Fruit fly (Drosophila melanogaster) whole organism, embryonic: ENCODE measurements around the gene sno.

Experiments
- Bdp1 ChIP-seq: fragments of 200-800 bp; sonication (Bioruptor generic); optimal IDR thresholded peaks from 3 replicates; lab custom pipeline; 2016; ENCODE audit warnings: missing biosample characterization, missing genetic modification characterization
- Blimp-1 ChIP-seq: fragments of 200-800 bp; sonication (Bioruptor generic); optimal IDR thresholded peaks from 3 replicates; lab custom pipeline; 2018; ENCODE audit warnings: missing biosample characterization, missing genetic modification characterization, mild to moderate bottlenecking, moderate library complexity, missing genetic modification reagents
- CG10654 ChIP-seq: fragments of 200-800 bp; sonication (Bioruptor generic); optimal IDR thresholded peaks from 2 replicates; lab custom pipeline; 2016; ENCODE audit warnings: missing biosample characterization, missing genetic modification characterization
- CG14667 ChIP-seq: fragments of 200-800 bp; sonication (Bioruptor generic); IDR thresholded peaks from 2 replicates; pipeline ENCODE4 v1.3.6; 2022; ENCODE audit warnings: missing biosample characterization, missing genetic modification characterization
- CG3163 ChIP-seq: fragments of 200-800 bp; sonication (Bioruptor generic); optimal IDR thresholded peaks from 3 replicates; lab custom pipeline; 2016; ENCODE audit warnings: missing biosample characterization, missing genetic modification characterization
- CG3995 ChIP-seq: fragments of 200-800 bp; sonication (Bioruptor generic); optimal IDR thresholded peaks from 3 replicates; lab custom pipeline; 2016; ENCODE audit warnings: missing biosample characterization, missing genetic modification characterization
- CG4854 ChIP-seq: fragments of 200-800 bp; sonication (Bioruptor generic); optimal IDR thresholded peaks from 2 replicates; lab custom pipeline; 2016; ENCODE audit warnings: missing biosample characterization, missing genetic modification characterization, inconsistent platforms
- CG6791 ChIP-seq: fragments of 200-800 bp; sonication (Bioruptor generic); IDR thresholded peaks from 3 replicates; pipeline ENCODE4 v1.3.6; 2022; ENCODE audit warnings: missing biosample characterization, missing genetic modification characterization; ENCODE audit not compliant: partially characterized antibody
- CG8944 ChIP-seq: fragments of 200-800 bp; sonication (Bioruptor generic); optimal IDR thresholded peaks from 3 replicates; lab custom pipeline; 2016; ENCODE audit warnings: missing biosample characterization, missing genetic modification characterization
- Drgx ChIP-seq: fragments of 200-800 bp; sonication (Bioruptor generic); IDR thresholded peaks from 2 replicates; pipeline ENCODE4 v1.3.6; 2022; ENCODE audit warnings: missing biosample characterization, missing genetic modification characterization
- HmgZ ChIP-seq: fragments of 200-800 bp; sonication (Bioruptor generic); optimal IDR thresholded peaks from 2 replicates; lab custom pipeline; 2018; ENCODE audit warnings: missing biosample characterization, mild to moderate bottlenecking, missing genetic modification characterization
- YL-1 ChIP-seq: fragments of 200-800 bp; sonication (Bioruptor generic); optimal IDR thresholded peaks from 3 replicates; lab custom pipeline; 2017; ENCODE audit warnings: missing biosample characterization, mild to moderate bottlenecking, missing genetic modification characterization
- abd-A ChIP-seq: fragments of 200-800 bp; sonication (Bioruptor generic); optimal IDR thresholded peaks from 3 replicates; lab custom pipeline; 2019; ENCODE audit warnings: missing biosample characterization, mild to moderate bottlenecking, missing genetic modification characterization, moderate library complexity
- bigmax ChIP-seq: fragments of 200-800 bp; sonication (Bioruptor generic); optimal IDR thresholded peaks from 2 replicates; lab custom pipeline; 2018; ENCODE audit warnings: missing biosample characterization, mild to moderate bottlenecking, missing genetic modification characterization
- klu ChIP-seq: fragments of 200-800 bp; sonication (Bioruptor generic); IDR thresholded peaks from 2 replicates; pipeline ENCODE4 v1.3.6; 2022; ENCODE audit warnings: missing biosample characterization, missing genetic modification characterization
- knrl ChIP-seq: fragments of 200-800 bp; sonication (Bioruptor generic); IDR thresholded peaks from 3 replicates; pipeline ENCODE4 v1.3.6; 2022; ENCODE audit warnings: missing biosample characterization, missing genetic modification characterization; ENCODE audit not compliant: partially characterized antibody
- maf-S ChIP-seq: fragments of 200-800 bp; sonication (Bioruptor generic); optimal IDR thresholded peaks from 2 replicates; lab custom pipeline; 2016; ENCODE audit warnings: missing biosample characterization, missing genetic modification characterization
- nom ChIP-seq: fragments of 200-800 bp; sonication (Bioruptor generic); optimal IDR thresholded peaks from 2 replicates; lab custom pipeline; 2017; ENCODE audit warnings: missing biosample characterization, missing genetic modification characterization, mild to moderate bottlenecking, moderate library complexity, missing genetic modification reagents
- ranshi ChIP-seq: fragments of 200-800 bp; sonication (Bioruptor generic); IDR thresholded peaks from 2 replicates; pipeline ENCODE4 v1.3.6; 2022; ENCODE audit warnings: missing biosample characterization, missing genetic modification characterization
- sima ChIP-seq: fragments of 200-800 bp; sonication (Bioruptor generic); optimal IDR thresholded peaks from 2 replicates; lab custom pipeline; 2016; ENCODE audit warnings: missing biosample characterization, missing genetic modification characterization
- tgo ChIP-seq: fragments of 200-800 bp; sonication (Bioruptor generic); IDR thresholded peaks from 3 replicates; pipeline ENCODE4 v1.3.6; 2022; ENCODE audit warnings: missing biosample characterization, missing genetic modification characterization
- vfl ChIP-seq: fragments of 200-800 bp; sonication (Bioruptor generic); optimal IDR thresholded peaks from 2 replicates; lab custom pipeline; 2016; ENCODE audit warnings: missing biosample characterization, missing genetic modification characterization

sno gene

DNA sequence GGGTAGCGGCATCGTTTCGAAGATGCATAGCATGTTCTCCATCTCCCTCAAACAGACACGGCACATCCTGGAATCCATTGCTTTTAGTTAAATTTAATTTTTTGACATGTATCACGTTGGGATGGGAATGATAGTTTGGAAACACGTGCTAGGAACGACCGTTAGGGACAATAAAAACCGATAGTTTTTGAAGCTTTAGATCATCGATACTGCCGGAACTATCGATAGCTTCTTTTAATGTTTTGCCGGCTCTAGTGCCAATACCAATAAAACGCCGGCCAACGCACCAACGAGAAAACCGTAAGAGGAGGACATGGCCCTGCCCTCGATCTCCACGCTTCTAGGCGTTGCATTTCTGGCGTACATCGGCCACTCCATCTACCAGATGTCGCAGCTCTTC is 56.7 kb downstream of the sno start, which contains the start of the genes CG4318 and CG4332 (continued):
- no peak for TF ChIP-seq CG14667
- TF ChIP-seq CG6791: peak; percentile 90
- TF ChIP-seq maf-S (GFP tag; lab: Kevin White, UChicago): no peak
- TF ChIP-seq knrl (GFP tag; lab: Robert Waterston, UW): peak; percentile 84
- no peak for TF ChIP-seq CG3163 (GFP tag; lab: Kevin White, UChicago)
- no peak for TF ChIP-seq CG10654
- no peak for TF ChIP-seq sima (GFP tag; lab: Kevin White, UChicago)
- TF ChIP-seq vfl (GFP tag; lab: Kevin White, UChicago): no peak
- TF ChIP-seq bigmax (GFP tag; lab: Kevin White, UChicago): no peak
- no peak for TF ChIP-seq Bdp1
- TF ChIP-seq HmgZ (tag; lab: Kevin White, UChicago): peak; percentile 21
- no peak for TF ChIP-seq CG8944 (GFP tag; lab: Kevin White, UChicago)
- peak; percentile 36 for TF ChIP-seq CG3995
- no peak for TF ChIP-seq abd-A
- no peak for TF ChIP-seq CG4854
- TF ChIP-seq YL-1 (GFP tag; lab: Kevin White, UChicago): no peak

DNA sequence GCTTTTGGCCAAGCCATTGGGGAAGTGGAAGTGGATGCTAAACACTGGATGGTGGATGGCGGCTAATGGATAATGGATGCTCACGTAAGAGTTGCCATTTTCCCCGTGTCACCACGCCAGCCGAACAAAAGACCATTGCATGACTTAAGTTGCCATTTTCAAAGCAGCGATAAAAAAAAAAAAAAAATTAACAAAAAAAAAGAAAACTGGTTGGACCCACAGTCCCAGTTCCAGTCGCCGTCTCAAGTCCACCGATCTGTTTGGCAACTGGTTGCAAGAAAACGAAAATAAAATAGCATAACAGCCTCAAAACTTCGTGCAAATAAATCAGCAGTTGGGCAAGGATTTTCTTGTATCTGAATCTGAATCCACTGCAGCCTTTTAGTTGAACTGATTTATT is 62.4 kb downstream of the sno start:
- TF ChIP-seq ranshi (no peak), nom (GFP tag; lab: Kevin White, UChicago) (peak; percentile 11), Drgx (GFP tag; lab: Robert Waterston, UW) (peak; percentile 24; the same call in 1 of the 2 replicates)

DNA sequence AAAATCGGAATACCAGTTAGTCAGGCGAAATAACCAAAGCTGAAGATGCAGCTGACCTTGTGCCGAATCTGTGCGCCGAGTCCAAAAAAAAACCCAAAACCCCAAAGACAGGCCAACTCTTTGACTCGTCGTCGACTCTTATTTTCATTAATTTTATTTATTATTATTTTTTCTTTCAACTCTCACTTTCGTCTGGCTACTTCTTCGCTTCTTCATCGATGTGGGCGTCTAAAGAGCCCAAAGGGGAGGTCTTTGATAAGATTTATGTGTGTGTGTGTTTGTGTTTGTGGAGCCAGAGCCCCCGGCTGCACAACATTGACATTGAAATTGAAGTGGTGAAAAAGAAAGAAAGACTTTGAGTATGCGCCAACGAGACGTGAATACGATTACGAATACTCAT is 65.6 kb downstream of the sno start:
- TF ChIP-seq Blimp-1 (GFP tag; lab: Kevin White, UChicago): peak; percentile 87
- TF ChIP-seq klu (GFP tag; lab: Robert Waterston, UW): no peak
- TF ChIP-seq tgo (GFP tag; lab: Robert Waterston, UW): 0 out of 3 replicates have a peak, but pooled peaks have one; percentile 2
